Worm (Caenorhabditis elegans) whole organism, mixed stage, embryonic: ENCODE measurements around the gene Y51H4A.5.

Source experiments
- M03D4.4 ChIP-seq: sonication (generic microtip); optimal IDR thresholded peaks from 2 replicates; lab custom pipeline; 2017; ENCODE audit warnings: mild to moderate bottlenecking, missing genetic modification characterization, missing compliant biosample characterization
- bed-3 ChIP-seq: fragments of 200-800 bp; sonication (Bioruptor generic); optimal IDR thresholded peaks from 3 replicates; lab custom pipeline; 2018; ENCODE audit warnings: mild to moderate bottlenecking, missing genetic modification characterization, moderate library complexity, missing compliant biosample characterization
- blmp-1 ChIP-seq: fragments of 150-350 bp; optimal IDR thresholded peaks from 2 replicates; lab custom pipeline; 2014; ENCODE audit warnings: missing biosample characterization, missing genetic modification characterization
- ceh-39 ChIP-seq: fragments of 150-350 bp; optimal IDR thresholded peaks from 2 replicates; lab custom pipeline; 2014; ENCODE audit warnings: missing biosample characterization, missing genetic modification characterization
- ceh-43 ChIP-seq: fragments of 200-800 bp; sonication (Bioruptor generic); optimal IDR thresholded peaks from 2 replicates; lab custom pipeline; 2018; ENCODE audit warnings: mild to moderate bottlenecking, missing genetic modification characterization, moderate library complexity, missing compliant biosample characterization
- ceh-83 ChIP-seq: fragments of 200-800 bp; sonication (Bioruptor generic); optimal IDR thresholded peaks from 2 replicates; lab custom pipeline; 2018; ENCODE audit warnings: mild to moderate bottlenecking, missing genetic modification characterization, missing compliant biosample characterization
- ces-1 ChIP-seq: fragments of 150-350 bp; optimal IDR thresholded peaks from 2 replicates; lab custom pipeline; 2014; ENCODE audit warnings: missing biosample characterization, missing genetic modification reagents, missing genetic modification characterization
- cnd-1 ChIP-seq: fragments of 200-800 bp; sonication (Bioruptor generic); optimal IDR thresholded peaks from 2 replicates; lab custom pipeline; 2018; ENCODE audit warnings: mild to moderate bottlenecking, missing genetic modification characterization, missing compliant biosample characterization
- drap-1 ChIP-seq: fragments of 200-800 bp; sonication (Bioruptor generic); optimal IDR thresholded peaks from 3 replicates; lab custom pipeline; 2018; ENCODE audit warnings: mild to moderate bottlenecking, missing genetic modification characterization, missing compliant biosample characterization
- elt-1 ChIP-seq: sonication (generic microtip); optimal IDR thresholded peaks from 2 replicates; lab custom pipeline; 2017; ENCODE audit warnings: missing genetic modification characterization, mild to moderate bottlenecking, missing compliant biosample characterization, antibody characterized with exemption, moderate library complexity, borderline replicate concordance; ENCODE audit not compliant: insufficient read depth
- elt-3 ChIP-seq: fragments of 150-350 bp; optimal IDR thresholded peaks from 2 replicates; lab custom pipeline; 2014; ENCODE audit warnings: missing biosample characterization, missing genetic modification characterization
- flh-1 ChIP-seq: fragments of 200-800 bp; sonication (Bioruptor generic); optimal IDR thresholded peaks from 2 replicates; lab custom pipeline; 2018; ENCODE audit warnings: mild to moderate bottlenecking, missing genetic modification characterization, moderate library complexity, missing compliant biosample characterization
- ham-2 ChIP-seq: fragments of 200-800 bp; sonication (Bioruptor generic); optimal IDR thresholded peaks from 2 replicates; lab custom pipeline; 2018; ENCODE audit warnings: mild to moderate bottlenecking, missing genetic modification characterization, missing compliant biosample characterization
- hlh-1 ChIP-seq: fragments of 150-350 bp; optimal IDR thresholded peaks from 2 replicates; lab custom pipeline; 2014; ENCODE audit warnings: missing biosample characterization, missing genetic modification reagents, missing genetic modification characterization
- lin-13 ChIP-seq: fragments of 150-350 bp; optimal IDR thresholded peaks from 2 replicates; lab custom pipeline; 2014; ENCODE audit warnings: missing biosample characterization, missing genetic modification characterization
- lin-32 ChIP-seq: fragments of 200-800 bp; sonication (Bioruptor generic); optimal IDR thresholded peaks from 2 replicates; lab custom pipeline; 2018; ENCODE audit warnings: mild to moderate bottlenecking, missing genetic modification characterization, missing compliant biosample characterization
- lsy-2 ChIP-seq: fragments of 150-350 bp; optimal IDR thresholded peaks from 2 replicates; lab custom pipeline; 2014; ENCODE audit warnings: missing biosample characterization, missing genetic modification characterization
- mab-5 ChIP-seq: fragments of 150-350 bp; optimal IDR thresholded peaks from 2 replicates; lab custom pipeline; 2014; ENCODE audit warnings: missing biosample characterization, missing genetic modification characterization
- mep-1 ChIP-seq: fragments of 150-350 bp; optimal IDR thresholded peaks from 2 replicates; lab custom pipeline; 2017; ENCODE audit warnings: missing biosample characterization, missing genetic modification reagents, missing genetic modification characterization, inconsistent platforms
- mls-2 ChIP-seq: sonication (generic microtip); optimal IDR thresholded peaks from 2 replicates; lab custom pipeline; 2016; ENCODE audit warnings: mild to moderate bottlenecking, missing genetic modification characterization, moderate library complexity, missing compliant biosample characterization
- nhr-12 ChIP-seq: fragments of 150-350 bp; optimal IDR thresholded peaks from 2 replicates; lab custom pipeline; 2014; ENCODE audit warnings: missing biosample characterization, missing genetic modification characterization
- nhr-2 ChIP-seq: fragments of 150-350 bp; optimal IDR thresholded peaks from 2 replicates; lab custom pipeline; 2014; ENCODE audit warnings: missing biosample characterization, missing genetic modification characterization
- nhr-237 ChIP-seq: fragments of 150-350 bp; optimal IDR thresholded peaks from 2 replicates; lab custom pipeline; 2014; ENCODE audit warnings: missing biosample characterization, missing genetic modification characterization
- nhr-28 ChIP-seq: fragments of 150-350 bp; optimal IDR thresholded peaks from 2 replicates; lab custom pipeline; 2014; ENCODE audit warnings: missing biosample characterization, missing genetic modification characterization
- nhr-76 ChIP-seq: sonication (generic microtip); optimal IDR thresholded peaks from 2 replicates; lab custom pipeline; 2017; ENCODE audit warnings: missing biosample characterization, missing genetic modification characterization
- pha-4 ChIP-seq: fragments of 150-350 bp; optimal IDR thresholded peaks from 2 replicates; lab custom pipeline; 2018; ENCODE audit warnings: missing biosample characterization, missing genetic modification reagents, missing genetic modification characterization
- sem-2 ChIP-seq: fragments of 200-800 bp; sonication (Bioruptor generic); optimal IDR thresholded peaks from 2 replicates; lab custom pipeline; 2018; ENCODE audit warnings: mild to moderate bottlenecking, missing genetic modification characterization, missing compliant biosample characterization
- snpc-4 ChIP-seq: fragments of 150-350 bp; optimal IDR thresholded peaks from 2 replicates; lab custom pipeline; 2014; ENCODE audit warnings: missing biosample characterization, missing genetic modification characterization
- sptf-1 ChIP-seq: sonication (generic microtip); optimal IDR thresholded peaks from 2 replicates; lab custom pipeline; 2017; ENCODE audit warnings: mild to moderate bottlenecking, missing genetic modification characterization, moderate library complexity, missing compliant biosample characterization
- tbx-8 ChIP-seq: fragments of 200-800 bp; sonication (Bioruptor generic); optimal IDR thresholded peaks from 2 replicates; lab custom pipeline; 2018; ENCODE audit warnings: mild to moderate bottlenecking, missing genetic modification characterization, moderate library complexity, missing compliant biosample characterization
- unc-120 ChIP-seq: sonication (generic microtip); optimal IDR thresholded peaks from 2 replicates; lab custom pipeline; 2017; ENCODE audit warnings: missing genetic modification characterization, missing compliant biosample characterization; ENCODE audit not compliant: poor library complexity, severe bottlenecking
- unc-39 ChIP-seq: fragments of 150-350 bp; optimal IDR thresholded peaks from 2 replicates; lab custom pipeline; 2014; ENCODE audit warnings: missing biosample characterization, missing genetic modification characterization
- unc-62 ChIP-seq: fragments of 150-350 bp; optimal IDR thresholded peaks from 2 replicates; lab custom pipeline; 2014; ENCODE audit warnings: missing biosample characterization, missing genetic modification reagents, missing genetic modification characterization
- zip-8 ChIP-seq: fragments of 150-350 bp; optimal IDR thresholded peaks from 2 replicates; lab custom pipeline; 2014; ENCODE audit warnings: missing biosample characterization, missing genetic modification characterization
- ztf-11 ChIP-seq: fragments of 150-350 bp; optimal IDR thresholded peaks from 2 replicates; lab custom pipeline; 2014; ENCODE audit warnings: missing biosample characterization, missing genetic modification characterization

The Y51H4A.5 gene

ce11 chrIV:16492327-16492726 is 33.6 kb downstream of the Y51H4A.5 start (continued):
- no peak for TF ChIP-seq lin-13 (tag; lab: Kevin White, UChicago)
- no peak for TF ChIP-seq nhr-28 (tag; lab: Kevin White, UChicago)
- TF ChIP-seq ceh-39 (tag; lab: Kevin White, UChicago), result no peak
- no peak for TF ChIP-seq nhr-2 (tag; lab: Kevin White, UChicago)
- no peak for TF ChIP-seq sem-2 (GFP tag; lab: Kevin White, UChicago)
- TF ChIP-seq pha-4 (tag; lab: Kevin White, UChicago), result peak; percentile 82
- TF ChIP-seq hlh-1 (tag; lab: Kevin White, UChicago), result peak; percentile 1
- TF ChIP-seq elt-3, result no peak
- TF ChIP-seq nhr-237 (tag; lab: Kevin White, UChicago), result no peak
- TF ChIP-seq snpc-4 (tag; lab: Kevin White, UChicago), result no peak
- peak; percentile 77 for TF ChIP-seq mep-1 (tag; lab: Kevin White, UChicago)
- no peak for TF ChIP-seq mab-5

ce11 chrIV:16491411-16492036 is 34.4 kb downstream of the Y51H4A.5 start:
- TF ChIP-seq mab-5, result no peak
- TF ChIP-seq ceh-83 (GFP tag; lab: Kevin White, UChicago), result peak; percentile 38
- TF ChIP-seq ztf-11 (tag; lab: Kevin White, UChicago), result peak; percentile 82
- TF ChIP-seq flh-1 (GFP tag; lab: Kevin White, UChicago), result no peak
- peak; percentile 94 for TF ChIP-seq nhr-12 (tag; lab: Kevin White, UChicago)
- peak; percentile 85 for TF ChIP-seq pha-4 (tag; lab: Kevin White, UChicago)
- no peak for TF ChIP-seq ceh-43 (GFP tag; lab: Kevin White, UChicago)
- no peak for TF ChIP-seq nhr-28 (tag; lab: Kevin White, UChicago)
- TF ChIP-seq blmp-1, result no peak
- no peak for TF ChIP-seq tbx-8 (GFP tag; lab: Kevin White, UChicago)
- TF ChIP-seq nhr-237 (tag; lab: Kevin White, UChicago), result peak; percentile 71
- no peak for TF ChIP-seq nhr-76 (tag; lab: Kevin White, UChicago)
- TF ChIP-seq lin-13 (tag; lab: Kevin White, UChicago), result peak; percentile 23
- peak; percentile 19 for TF ChIP-seq unc-62 (GFP tag; lab: Kevin White, UChicago)
- TF ChIP-seq drap-1 (GFP tag; lab: Kevin White, UChicago), result peak; percentile 44
- peak; percentile 44 for TF ChIP-seq hlh-1 (tag; lab: Kevin White, UChicago)
- TF ChIP-seq sptf-1, result peak; percentile 84
- peak; percentile 35 for TF ChIP-seq nhr-2 (tag; lab: Kevin White, UChicago)
- peak; percentile 53 for TF ChIP-seq lsy-2 (tag; lab: Kevin White, UChicago)
- no peak for TF ChIP-seq lin-32
- TF ChIP-seq unc-120 (tag; lab: Kevin White, UChicago), result peak; percentile 25
- TF ChIP-seq mep-1 (tag; lab: Kevin White, UChicago), result peak; percentile 60
- TF ChIP-seq mls-2 (tag; lab: Kevin White, UChicago), result peak; percentile 49
- TF ChIP-seq ces-1, result peak; percentile 60
- no peak for TF ChIP-seq zip-8
- TF ChIP-seq bed-3 (GFP tag; lab: Kevin White, UChicago), result no peak
- no peak for TF ChIP-seq ham-2 (GFP tag; lab: Kevin White, UChicago)
- no peak for TF ChIP-seq unc-39 (tag; lab: Kevin White, UChicago)
- TF ChIP-seq elt-3, result no peak
- TF ChIP-seq snpc-4 (tag; lab: Kevin White, UChicago), result no peak
- TF ChIP-seq sem-2 (GFP tag; lab: Kevin White, UChicago), result peak; percentile 18
- peak; percentile 77 for TF ChIP-seq M03D4.4 (tag; lab: Kevin White, UChicago)
- peak; percentile 68 for TF ChIP-seq cnd-1
- no peak for TF ChIP-seq elt-1
- peak; percentile 38 for TF ChIP-seq ceh-39 (tag; lab: Kevin White, UChicago)
- TF ChIP-seq, all 35 proteins: peak for 20

ce11 chrIV:16489958-16490357 is 36.0 kb downstream of the Y51H4A.5 start:
- TF ChIP-seq lin-32 (no peak), mab-5 (no peak), nhr-2 (tag; lab: Kevin White, UChicago) (peak; percentile 4), cnd-1 (peak; percentile 41), ces-1 (peak; percentile 32), sptf-1 (no peak), hlh-1 (tag; lab: Kevin White, UChicago) (no peak), lsy-2 (tag; lab: Kevin White, UChicago) (no peak), unc-120 (tag; lab: Kevin White, UChicago) (no peak), unc-62 (GFP tag; lab: Kevin White, UChicago) (peak; percentile 15), ceh-39 (tag; lab: Kevin White, UChicago) (peak; percentile 40)
